Worm (Caenorhabditis elegans): Measurements from ENCODE around the gene lelo-3.

The lelo-3 gene

ce11 chrX:6024977-6025376 is 2.6 kb upstream of the lelo-3 start:
- TF ChIP-seq dmd-9 (GFP tag; IDR thresholded peaks at IDR 0.05) (no peak), daf-16 (GFP tag; optimal IDR thresholded peaks at IDR 0.05) (no peak), daf-16 (tag; optimal IDR thresholded peaks at IDR 0.05) (peak; percentile 90), pqm-1 (tag; optimal IDR thresholded peaks at IDR 0.05) (peak; percentile 30), arid-1 (GFP tag; conservative IDR thresholded peaks at IDR 0.05) (no peak), ceh-82 (tag; optimal IDR thresholded peaks at IDR 0.05) (no peak), lin-29 (GFP tag; IDR thresholded peaks at IDR 0.05) (no peak), lin-39 (tag; optimal IDR thresholded peaks at IDR 0.05) (no peak), dve-1 (tag; optimal IDR thresholded peaks at IDR 0.05; ENCODE audit: insufficient read depth) (peak; percentile 64), hlh-11 (tag; optimal IDR thresholded peaks at IDR 0.05) (peak; percentile 82), zag-1 (tag; optimal IDR thresholded peaks at IDR 0.05) (no peak), unc-62 (GFP tag; optimal IDR thresholded peaks at IDR 0.05 in 1 of 2) (peak in 1 of 2 experiments; percentile 58), unc-62 (tag; optimal IDR thresholded peaks at IDR 0.05) (no peak), F49E8.2 (tag; optimal IDR thresholded peaks at IDR 0.05; ENCODE audit: borderline replicate concordance) (no peak), nhr-28 (tag; optimal IDR thresholded peaks at IDR 0.05) (peak; percentile 38), madf-5 (GFP tag; IDR thresholded peaks at IDR 0.05) (no peak), mdl-1 (tag; optimal IDR thresholded peaks at IDR 0.05) (peak in 1 of 2 experiments; percentile 6), ama-1 (optimal IDR thresholded peaks at IDR 0.05) (no peak), Y48G9A.11 (GFP tag; IDR thresholded peaks at IDR 0.05) (no peak), snpc-4 (tag; optimal IDR thresholded peaks at IDR 0.05) (no peak), gei-8 (GFP tag; optimal IDR thresholded peaks at IDR 0.05) (no peak), mxl-3 (GFP tag; optimal IDR thresholded peaks at IDR 0.05) (no peak), T26A8.4 (GFP tag; IDR thresholded peaks at IDR 0.05) (no peak), F37D6.2 (tag; optimal IDR thresholded peaks at IDR 0.05) (no peak), nhr-102 (tag; optimal IDR thresholded peaks at IDR 0.05) (peak; percentile 15), lin-1 (GFP tag; IDR thresholded peaks at IDR 0.05) (0 out of 2 replicates have a peak, but pooled peaks have one; percentile 32), Y105C5A.15 (GFP tag; IDR thresholded peaks at IDR 0.05) (no peak), dmd-6 (GFP tag; IDR thresholded peaks at IDR 0.05) (peak; percentile 82), hlh-30 (tag; optimal IDR thresholded peaks at IDR 0.05; ENCODE audit: insufficient read depth) (peak; percentile 71), aha-1 (tag) (peak; percentile 76), fkh-10 (GFP tag; optimal IDR thresholded peaks at IDR 0.05) (no peak), zfp-3 (GFP tag; conservative IDR thresholded peaks at IDR 0.05) (no peak), hmg-1.1 (GFP tag; IDR thresholded peaks at IDR 0.05) (no peak), zip-2 (tag; optimal IDR thresholded peaks at IDR 0.05) (no peak), ceh-20 (GFP tag; IDR thresholded peaks at IDR 0.05) (no peak), egl-43 (GFP tag; IDR thresholded peaks at IDR 0.05) (no peak), aly-2 (tag; optimal IDR thresholded peaks at IDR 0.05) (no peak), nhr-48 (tag; optimal IDR thresholded peaks at IDR 0.05) (peak; percentile 67), skn-1 (tag; optimal IDR thresholded peaks at IDR 0.05) (no peak), ceh-62 (tag; optimal IDR thresholded peaks at IDR 0.05) (no peak), ztf-11 (tag; optimal IDR thresholded peaks at IDR 0.05) (no peak), attf-4 (tag; optimal IDR thresholded peaks at IDR 0.05) (no peak), T20F7.1 (GFP tag; optimal IDR thresholded peaks at IDR 0.05) (no peak), zfp-2 (tag; optimal IDR thresholded peaks at IDR 0.05) (no peak), daf-12 (tag; optimal IDR thresholded peaks at IDR 0.05) (no peak), ztf-7 (tag; optimal IDR thresholded peaks at IDR 0.05) (no peak), lin-38 (GFP tag; IDR thresholded peaks at IDR 0.05) (no peak), F26F4.8 (GFP tag; conservative IDR thresholded peaks at IDR 0.05) (no peak), vab-7 (GFP tag; IDR thresholded peaks at IDR 0.05) (no peak), nhr-10 (tag; optimal IDR thresholded peaks at IDR 0.05) (no peak), D1046.2 (GFP tag; IDR thresholded peaks at IDR 0.05) (no peak), egl-27 (tag; optimal IDR thresholded peaks at IDR 0.05) (no peak), fos-1 (tag; optimal IDR thresholded peaks at IDR 0.05) (no peak), snpc-1.2 (GFP tag; IDR thresholded peaks at IDR 0.05) (no peak)

Data from whole organism, L4 larva.